Fruit fly (Drosophila melanogaster): ENCODE data around the gene CG1394.

CG1394 gene

DNA sequence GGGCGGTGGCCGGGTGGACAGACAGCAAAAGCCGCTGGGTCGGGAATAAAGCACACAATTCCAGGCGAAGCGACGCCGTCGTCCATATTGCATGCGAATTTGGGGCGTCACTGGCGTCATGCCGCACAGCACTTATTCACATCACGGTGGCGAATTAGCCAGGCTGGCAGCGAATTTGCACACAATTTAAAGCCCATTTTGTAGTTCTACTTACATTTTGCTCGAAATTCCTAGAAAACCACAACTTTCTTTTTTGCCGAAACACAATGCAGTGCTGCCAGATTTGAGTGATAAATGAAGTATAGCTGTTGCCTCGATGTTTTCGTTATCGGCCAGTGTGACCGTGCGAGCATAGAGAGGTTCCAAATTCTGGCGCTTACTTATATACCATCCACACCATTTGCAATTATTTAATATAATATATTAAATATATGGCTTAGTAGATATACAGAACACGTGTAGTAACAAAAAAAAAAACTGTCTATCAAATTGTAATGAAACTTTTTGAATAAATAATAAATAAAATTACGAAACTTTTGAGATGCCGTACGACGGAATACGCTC lies 22.1 kb downstream of the CG1394 start, which contains the start of gene Ran:
Ran (minus strand) TSS at position 445 of the 564 bp plus-strand sequence.
- TF ChIP-seq usp (GFP tag; optimal IDR thresholded peaks at IDR 0.05) (no peak), psq (optimal IDR thresholded peaks at IDR 0.05) (no peak), EcR (GFP tag; optimal IDR thresholded peaks at IDR 0.05) (no peak)

DNA sequence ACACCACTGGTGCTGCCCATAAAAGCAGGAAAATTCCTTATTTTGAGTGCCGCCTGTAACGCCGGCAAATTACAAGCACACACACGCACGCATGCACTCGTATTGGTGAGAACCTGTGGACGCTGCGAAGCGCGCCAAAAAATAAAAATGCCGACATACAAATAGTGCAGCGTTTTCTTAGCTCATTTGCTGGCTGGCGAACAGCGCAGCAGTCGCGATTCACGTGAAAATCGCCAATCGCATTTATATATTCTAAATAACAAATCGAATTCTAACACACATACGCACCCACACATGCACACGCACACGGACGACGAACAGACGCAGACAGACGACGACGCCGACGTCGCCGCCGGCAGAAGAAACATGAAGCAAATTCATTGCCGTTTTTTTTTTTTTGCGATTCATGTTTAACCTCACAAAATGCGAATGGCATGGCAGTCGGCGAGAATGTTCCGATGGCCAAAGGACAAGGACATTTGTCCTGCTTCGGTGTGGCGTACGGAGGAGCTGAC lies 22.9 kb downstream of the CG1394 start:
- no peak for TF ChIP-seq CG8478 (optimal IDR thresholded peaks at IDR 0.05)

DNA sequence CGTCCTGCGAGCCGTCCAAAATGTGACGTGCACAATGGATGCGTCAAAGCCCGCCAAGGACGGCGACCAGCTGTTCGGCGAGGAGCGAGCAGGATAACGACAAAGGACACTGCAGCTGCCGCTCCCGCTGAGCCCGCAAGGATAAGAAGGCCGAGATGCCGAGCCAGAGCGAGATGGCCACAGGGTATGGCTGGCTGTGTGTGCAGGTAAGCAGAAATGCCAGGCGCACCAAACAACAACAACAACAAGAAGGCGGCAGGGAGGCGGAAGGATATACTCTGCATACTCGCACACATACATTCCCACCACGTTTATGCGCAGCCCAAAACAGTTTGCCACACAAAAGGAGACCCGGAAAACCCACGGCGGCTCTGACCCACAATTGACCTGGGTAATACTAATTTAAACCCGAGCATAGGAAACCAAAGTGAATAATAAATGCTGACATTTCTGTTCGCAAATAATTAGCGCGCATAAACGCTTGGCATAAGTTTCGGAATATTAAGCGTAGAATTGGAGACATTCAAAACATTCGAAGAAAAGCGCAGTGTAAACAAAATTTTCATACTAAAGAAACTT lies 23.8 kb downstream of the CG1394 start:
- TF ChIP-seq EcR (GFP tag; optimal IDR thresholded peaks at IDR 0.05) (no peak), CG8478 (optimal IDR thresholded peaks at IDR 0.05) (no peak), pan (optimal IDR thresholded peaks at IDR 0.05) (no peak), usp (GFP tag; optimal IDR thresholded peaks at IDR 0.05) (no peak), psq (optimal IDR thresholded peaks at IDR 0.05) (no peak), Dll (optimal IDR thresholded peaks at IDR 0.05) (no peak)

DNA sequence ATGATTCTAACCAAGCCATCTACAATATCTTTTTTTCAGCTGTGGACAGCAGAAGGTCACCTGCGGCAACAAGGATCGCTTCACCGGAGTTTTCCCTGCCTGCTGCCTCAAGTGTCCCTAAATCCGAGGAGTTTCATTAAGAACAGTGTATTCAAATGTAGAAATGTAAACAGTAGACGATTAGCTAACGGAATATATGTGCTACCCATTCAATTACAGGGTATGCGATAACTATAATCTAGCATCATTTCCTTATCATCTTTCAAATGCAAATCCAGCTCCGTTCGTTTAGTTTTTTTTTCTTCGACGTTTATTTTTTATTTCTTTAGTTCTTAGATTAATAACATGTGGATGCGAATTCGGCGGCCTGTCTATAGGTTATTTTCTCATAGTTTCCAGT lies 25.9 kb downstream of the CG1394 start:
- TF ChIP-seq Dll (optimal IDR thresholded peaks at IDR 0.05) (no peak), CG8478 (optimal IDR thresholded peaks at IDR 0.05) (no peak), pan (optimal IDR thresholded peaks at IDR 0.05) (no peak), usp (GFP tag; optimal IDR thresholded peaks at IDR 0.05) (no peak), psq (optimal IDR thresholded peaks at IDR 0.05) (no peak), EcR (GFP tag; optimal IDR thresholded peaks at IDR 0.05) (no peak)

DNA sequence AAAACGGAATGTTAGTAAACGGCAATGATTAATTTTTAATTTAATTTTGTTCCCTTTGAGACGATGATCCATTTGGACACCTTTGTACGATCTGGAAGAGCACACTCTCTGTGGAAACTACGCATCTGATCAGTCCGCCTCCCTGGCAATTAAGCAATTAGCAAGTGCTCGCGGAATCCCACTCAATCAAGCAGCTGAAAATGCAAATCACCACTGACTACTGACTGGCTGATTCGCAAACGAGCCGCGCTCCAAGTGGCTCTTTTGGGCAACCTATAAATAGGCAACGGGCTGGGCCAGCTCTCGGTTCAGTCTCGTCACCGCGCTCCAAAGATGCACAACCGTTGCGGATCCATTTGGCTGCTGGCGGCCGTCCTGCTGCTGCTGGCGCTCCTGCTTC lies 26.7 kb downstream of the CG1394 start, which contains the start of gene CG15201:
CG15201 (plus strand) TSS at position 301 of the 400 bp plus-strand sequence.
- TF ChIP-seq Dll (optimal IDR thresholded peaks at IDR 0.05), result no peak
- no peak for TF ChIP-seq pan (optimal IDR thresholded peaks at IDR 0.05)
- no peak for TF ChIP-seq EcR (GFP tag; optimal IDR thresholded peaks at IDR 0.05)
- no peak for TF ChIP-seq psq (optimal IDR thresholded peaks at IDR 0.05)
- no peak for TF ChIP-seq usp (GFP tag; optimal IDR thresholded peaks at IDR 0.05)
- TF ChIP-seq CG8478 (optimal IDR thresholded peaks at IDR 0.05), result no peak

DNA sequence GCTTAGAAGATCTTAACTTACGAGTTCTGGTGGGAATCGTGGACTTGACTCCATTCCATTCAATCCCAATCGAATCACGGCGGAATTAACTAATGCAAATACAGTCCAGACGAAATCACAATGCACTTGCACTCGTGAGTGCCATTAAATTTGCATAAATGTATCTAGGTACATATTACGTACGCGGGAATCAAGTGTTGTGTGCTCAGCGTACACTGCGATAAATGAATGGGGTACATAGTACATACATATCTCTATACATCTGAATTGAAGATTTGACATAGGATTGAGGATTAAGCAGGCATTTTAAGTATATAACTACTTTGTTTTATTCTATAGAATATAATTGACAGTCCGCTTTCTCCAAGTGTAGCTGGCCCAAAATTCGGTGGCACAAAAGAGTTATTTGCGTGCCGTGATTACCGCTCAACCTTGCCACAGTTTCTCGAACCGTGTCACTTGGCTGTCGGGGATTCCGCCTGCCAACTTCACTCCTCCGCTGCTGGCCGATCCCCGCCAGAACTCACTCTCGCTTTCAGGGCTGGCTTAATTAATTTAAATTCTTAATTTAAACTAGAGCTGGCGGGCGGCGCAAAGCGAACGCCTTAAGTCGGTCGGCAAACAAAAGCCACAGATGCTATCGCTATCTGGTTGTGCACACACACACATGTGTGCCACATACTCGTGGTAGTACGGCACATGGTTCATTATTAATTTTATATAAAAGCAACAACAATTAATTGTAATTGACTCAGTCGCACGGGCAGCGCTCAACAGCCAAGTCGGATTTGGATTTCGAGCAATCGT lies 28.5 kb downstream of the CG1394 start, which contains the start of the genes CG15199 and CG15202:
CG15199 (minus strand) TSS at position 51 of the 807 bp plus-strand sequence.
CG15202 (plus strand) TSS at position 757 of the 807 bp plus-strand sequence.
- TF ChIP-seq usp (GFP tag; optimal IDR thresholded peaks at IDR 0.05) (no peak), pan (optimal IDR thresholded peaks at IDR 0.05) (no peak), CG8478 (optimal IDR thresholded peaks at IDR 0.05) (no peak), EcR (GFP tag; optimal IDR thresholded peaks at IDR 0.05) (no peak), Dll (optimal IDR thresholded peaks at IDR 0.05) (no peak), psq (optimal IDR thresholded peaks at IDR 0.05) (no peak)

DNA sequence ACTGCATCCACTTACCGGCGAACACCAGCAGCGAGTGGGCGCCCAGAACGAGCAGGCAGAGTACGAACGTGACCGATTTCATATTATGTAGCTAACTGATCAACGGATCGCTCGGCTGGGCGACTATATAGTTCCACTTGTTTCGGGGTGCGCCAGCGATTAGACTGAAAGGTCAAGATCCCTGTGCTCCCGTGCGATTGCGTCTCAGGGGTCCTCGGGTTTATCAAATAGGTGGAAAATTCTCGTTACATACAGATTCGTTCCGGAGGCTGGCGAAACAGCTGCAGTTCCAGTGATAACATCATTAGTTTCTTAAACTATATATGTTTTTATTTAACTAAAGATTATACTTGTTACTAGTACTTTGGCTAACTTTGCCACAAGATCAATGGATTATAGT lies 30.3 kb downstream of the CG1394 start, which contains the start of gene ssp7:
ssp7 (minus strand) TSS at position 101 of the 400 bp plus-strand sequence.
- no peak for TF ChIP-seq EcR (GFP tag; optimal IDR thresholded peaks at IDR 0.05)

DNA sequence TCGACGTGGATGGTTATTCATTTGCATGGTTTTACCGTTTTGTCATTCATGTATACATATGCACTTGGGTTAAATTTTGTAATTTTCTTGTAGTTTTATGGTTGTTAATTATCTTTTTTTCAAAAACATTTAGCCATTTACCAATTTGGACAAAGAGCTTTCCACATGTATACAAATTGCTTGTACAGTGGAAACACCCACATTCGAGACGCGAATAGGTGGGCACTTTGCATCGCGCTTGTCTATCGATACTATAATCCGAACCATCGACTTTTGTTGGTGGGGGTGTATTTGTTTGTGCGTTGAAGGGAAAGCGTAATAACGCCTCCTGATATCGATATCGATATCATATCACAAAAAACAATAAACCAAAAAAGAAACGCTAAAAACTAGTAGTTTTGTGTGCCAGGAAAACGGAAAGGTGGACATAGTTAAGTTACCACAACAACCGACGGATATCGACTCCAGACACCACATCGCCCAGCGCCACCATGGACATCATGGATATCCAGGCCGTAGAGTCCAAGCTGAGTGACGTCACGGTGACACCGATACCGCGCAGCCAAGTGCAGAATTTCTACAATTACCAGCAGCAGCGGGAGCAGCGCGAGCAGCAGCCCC lies 32.8 kb downstream of the CG1394 start, which contains the start of gene CDK2AP1:
CDK2AP1 (plus strand) TSS at position 294 of the 621 bp plus-strand sequence.
- TF ChIP-seq usp (GFP tag; optimal IDR thresholded peaks at IDR 0.05), result no peak
- TF ChIP-seq pan (optimal IDR thresholded peaks at IDR 0.05), result no peak
- no peak for TF ChIP-seq Dll (optimal IDR thresholded peaks at IDR 0.05)
- no peak for TF ChIP-seq CG8478 (optimal IDR thresholded peaks at IDR 0.05)
- no peak for TF ChIP-seq EcR (GFP tag; optimal IDR thresholded peaks at IDR 0.05)
- no peak for TF ChIP-seq psq (optimal IDR thresholded peaks at IDR 0.05)

DNA sequence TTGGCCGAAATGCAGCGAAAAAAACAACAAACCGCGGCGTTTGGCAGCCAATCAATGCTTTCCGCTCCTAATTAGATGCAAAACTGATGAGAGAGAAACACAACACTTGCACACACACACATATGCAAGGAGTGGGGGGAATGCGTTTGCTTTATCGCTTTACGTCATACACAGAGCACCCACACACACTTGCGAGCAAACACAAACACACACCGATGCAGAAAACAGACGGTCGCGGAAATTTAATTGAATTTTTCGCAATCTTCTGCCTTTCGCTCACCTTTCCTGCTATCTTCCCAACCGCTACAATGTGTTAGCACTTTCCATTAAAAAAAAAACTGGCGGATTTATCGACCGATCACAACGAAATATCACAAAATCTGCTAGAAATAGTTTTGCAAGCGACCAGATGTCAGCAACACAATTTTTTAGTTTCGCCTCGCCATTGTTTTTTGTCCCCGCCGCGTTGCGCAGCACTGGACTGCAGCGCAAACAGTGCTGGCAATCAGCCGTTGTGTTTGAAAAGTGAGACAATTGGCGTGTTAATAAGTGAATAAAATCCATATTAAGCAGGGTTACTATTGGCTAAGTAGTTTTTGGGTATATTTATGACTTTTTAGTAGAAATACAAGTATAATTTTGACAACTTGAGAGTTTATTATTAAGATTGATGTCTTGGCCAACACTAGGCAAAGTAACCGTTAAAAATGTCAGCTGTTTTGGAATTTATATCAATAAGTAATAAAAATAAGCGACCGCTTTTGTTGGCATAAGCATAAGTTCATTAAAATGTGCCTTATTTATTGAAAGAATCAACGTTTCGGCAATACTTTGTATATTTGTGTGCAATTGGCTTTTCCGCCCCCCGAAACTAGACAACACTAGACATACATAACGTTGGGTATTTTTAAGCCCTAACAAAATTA lies 33.6 kb downstream of the CG1394 start, which contains the start of gene Klp10A:
Klp10A (minus strand) TSS at position 532 of the 926 bp plus-strand sequence.
- no peak for TF ChIP-seq EcR (GFP tag; optimal IDR thresholded peaks at IDR 0.05)
- no peak for TF ChIP-seq Dll (optimal IDR thresholded peaks at IDR 0.05)
- no peak for TF ChIP-seq usp (GFP tag; optimal IDR thresholded peaks at IDR 0.05)
- TF ChIP-seq psq (optimal IDR thresholded peaks at IDR 0.05), result no peak
- TF ChIP-seq CG8478 (optimal IDR thresholded peaks at IDR 0.05), result no peak
- TF ChIP-seq pan (optimal IDR thresholded peaks at IDR 0.05), result no peak

DNA sequence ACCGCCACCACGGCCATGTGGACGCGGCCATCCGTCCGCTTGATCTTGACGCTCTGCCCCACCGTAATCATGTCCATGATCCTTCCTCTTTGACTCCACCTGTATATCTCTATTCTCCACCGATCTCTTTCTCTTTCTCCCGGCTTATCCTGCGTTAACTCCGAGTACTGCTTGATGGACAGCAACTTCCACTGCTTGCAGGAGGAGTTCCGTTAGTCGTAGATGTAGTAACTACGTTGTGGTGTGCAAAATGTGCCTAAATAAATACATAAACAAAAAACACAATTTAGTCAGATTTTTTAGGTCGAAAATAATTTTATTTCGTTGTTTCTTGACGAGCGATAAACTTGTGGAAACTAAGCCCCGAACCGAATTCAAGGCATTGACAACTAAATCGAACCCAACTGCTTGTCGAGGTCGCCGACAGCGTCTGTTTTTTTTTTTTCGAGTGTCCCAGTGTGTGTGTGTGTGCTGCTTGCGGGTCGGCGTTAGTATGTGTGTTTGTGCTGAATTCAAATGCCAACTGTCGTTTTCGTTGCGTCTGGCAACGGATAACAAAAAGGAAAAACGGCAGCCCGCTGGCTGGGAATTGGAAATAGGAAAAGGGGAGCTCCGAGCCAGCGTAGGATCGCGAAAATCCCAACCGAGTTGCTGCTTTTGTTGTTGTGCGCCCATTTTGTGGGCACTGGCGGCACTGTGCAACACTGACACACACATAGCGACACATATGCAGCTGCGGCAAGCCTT lies 34.5 kb downstream of the CG1394 start:
- no peak for TF ChIP-seq CG8478 (optimal IDR thresholded peaks at IDR 0.05)
- TF ChIP-seq EcR (GFP tag; optimal IDR thresholded peaks at IDR 0.05), result no peak
- no peak for TF ChIP-seq Dll (optimal IDR thresholded peaks at IDR 0.05)
